Worm (Caenorhabditis elegans): ENCODE results near the gene pals-23.

DNA sequence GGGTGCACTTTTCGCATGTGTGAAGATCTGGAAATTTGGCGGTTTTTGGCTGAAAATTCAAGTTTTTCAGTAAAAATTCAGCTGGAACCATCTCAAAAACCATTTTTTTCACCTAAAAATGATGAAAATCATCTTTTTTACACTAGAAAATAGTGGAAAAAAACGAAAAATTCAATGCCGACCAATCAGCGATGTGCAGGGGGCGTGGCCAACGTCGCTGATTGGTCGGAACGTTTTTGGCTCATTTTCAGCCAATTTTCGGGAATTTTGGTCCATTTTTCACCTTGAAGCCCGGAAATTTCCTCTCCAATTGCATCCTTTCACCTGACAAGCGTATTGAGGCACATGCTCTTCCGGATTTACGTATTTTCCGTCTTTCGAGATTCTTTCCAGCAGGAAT is 40.2 kb upstream of the pals-23 start:
- TF ChIP-seq mxl-3 (GFP tag; optimal IDR thresholded peaks at IDR 0.05) (no peak), snpc-4 (tag; optimal IDR thresholded peaks at IDR 0.05) (no peak), nhr-28 (tag; optimal IDR thresholded peaks at IDR 0.05) (no peak), hlh-30 (tag; optimal IDR thresholded peaks at IDR 0.05; ENCODE audit: insufficient read depth) (no peak), nhr-237 (tag; optimal IDR thresholded peaks at IDR 0.05) (no peak), ama-1 (optimal IDR thresholded peaks at IDR 0.05) (no peak), skn-1 (tag; optimal IDR thresholded peaks at IDR 0.05) (no peak), fos-1 (tag; optimal IDR thresholded peaks at IDR 0.05) (no peak), fkh-10 (GFP tag; optimal IDR thresholded peaks at IDR 0.05) (no peak), egl-43 (GFP tag; IDR thresholded peaks at IDR 0.05) (no peak), pqm-1 (tag; optimal IDR thresholded peaks at IDR 0.05) (no peak), madf-9 (GFP tag; conservative IDR thresholded peaks at IDR 0.05) (no peak)
